Worm (Caenorhabditis elegans) whole organism, young adult: Measurements from ENCODE around the gene str-180.

Experiments used
- F52B5.7 ChIP-seq: sonication (generic microtip); optimal IDR thresholded peaks from 2 replicates; lab custom pipeline; 2016; ENCODE audit warnings: mild to moderate bottlenecking, missing genetic modification characterization, missing compliant biosample characterization
- F57C9.4 ChIP-seq: sonication (generic microtip); optimal IDR thresholded peaks from 2 replicates; lab custom pipeline; 2017; ENCODE audit warnings: mild to moderate bottlenecking, missing genetic modification characterization, missing compliant biosample characterization
- ama-1 ChIP-seq, 3 experiments: fragments of 150-350 bp in 1 of 3; sonication (generic microtip) in 2 of 3; optimal IDR thresholded peaks; 2 replicates each; lab custom pipeline; 2014 to 2018; ENCODE audit warnings: missing biosample characterization in 2 of 3, missing genetic modification characterization in 2 of 3, missing genetic modification reagents in 2 of 3
- attf-5 ChIP-seq: fragments of 200-800 bp; sonication (Bioruptor generic); optimal IDR thresholded peaks from 2 replicates; lab custom pipeline; 2018; ENCODE audit warnings: mild to moderate bottlenecking, missing genetic modification characterization, missing compliant biosample characterization
- ceh-100 ChIP-seq: fragments of 200-800 bp; sonication (Bioruptor generic); IDR thresholded peaks from 2 replicates; pipeline ENCODE4 v1.3.6; 2022; ENCODE audit warnings: missing genetic modification reagents, missing genetic modification characterization, missing compliant biosample characterization
- egrh-3 ChIP-seq: fragments of 200-800 bp; sonication (Bioruptor generic); IDR thresholded peaks from 2 replicates; pipeline ENCODE4 v1.3.6; 2022; ENCODE audit warnings: missing genetic modification reagents, missing genetic modification characterization, missing compliant biosample characterization
- madf-10 ChIP-seq: sonication (generic microtip); optimal IDR thresholded peaks from 2 replicates; lab custom pipeline; 2016; ENCODE audit warnings: mild to moderate bottlenecking, missing genetic modification characterization, missing compliant biosample characterization
- pha-4 ChIP-seq: fragments of 150-350 bp; sonication (generic microtip); optimal IDR thresholded peaks from 2 replicates; lab custom pipeline; 2014; ENCODE audit warnings: missing biosample characterization, missing genetic modification reagents, missing genetic modification characterization
- snpc-4 ChIP-seq, 5 experiments: fragments of 150-350 bp in 1 of 5; sonication (generic microtip) in 4 of 5; optimal IDR thresholded peaks; 2 replicates each; lab custom pipeline; 2014 to 2018; ENCODE audit warnings: missing genetic modification characterization in 5 of 5, missing biosample characterization in 3 of 5, antibody characterized with exemption in 2 of 5, mild to moderate bottlenecking in 2 of 5, missing compliant biosample characterization in 2 of 5, missing genotype in 2 of 5, moderate library complexity in 2 of 5, missing genetic modification reagents in 1 of 5
- ztf-6 ChIP-seq: fragments of 200-800 bp; sonication (Bioruptor generic); IDR thresholded peaks from 2 replicates; pipeline ENCODE4 v1.3.6; 2022; ENCODE audit warnings: missing genetic modification reagents, missing genetic modification characterization, missing compliant biosample characterization

ce11 chrV:6684541-6684940 lies 15.9 kb upstream of the str-180 start:
- TF ChIP-seq snpc-4 (GFP tag; optimal IDR thresholded peaks at IDR 0.05; lab: Kevin White, UChicago) (no peak), snpc-4 (tag; optimal IDR thresholded peaks at IDR 0.05; lab: Kevin White, UChicago) (no peak), attf-5 (GFP tag; lab: Kevin White, UChicago) (no peak), egrh-3 (GFP tag; lab: Robert Waterston, UW) (no peak), ztf-6 (no peak), F57C9.4 (tag; lab: Kevin White, UChicago) (no peak), pha-4 (no peak), F52B5.7 (tag; lab: Kevin White, UChicago) (no peak), madf-10 (tag; lab: Kevin White, UChicago) (no peak), ceh-100 (GFP tag; lab: Robert Waterston, UW) (no peak), ama-1 (optimal IDR thresholded peaks at IDR 0.05; lab: Kevin White, UChicago) (no peak), ama-1 (GFP tag; optimal IDR thresholded peaks at IDR 0.05; lab: Kevin White, UChicago) (no peak)
